Worm (Caenorhabditis elegans): ENCODE data around the gene srb-16.

DNA sequence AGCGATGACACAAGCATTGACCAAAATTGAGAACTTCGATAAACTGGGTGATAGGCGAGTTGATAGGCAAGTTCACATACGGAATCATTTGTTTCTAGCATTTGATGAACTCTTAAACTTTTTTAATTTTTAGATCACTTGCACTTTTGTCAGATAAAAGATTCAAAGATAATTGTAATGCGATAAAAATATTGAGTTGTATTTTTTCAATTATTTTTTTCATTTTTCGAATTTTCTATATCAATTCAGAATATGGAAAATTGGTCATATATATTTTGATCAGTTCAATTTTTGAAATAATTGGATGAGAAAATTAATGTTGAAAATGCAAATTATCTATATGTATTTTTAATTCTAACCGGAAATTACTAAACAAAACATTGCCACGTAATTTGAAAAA, 16.0 kb upstream of the srb-16 start, which contains the start of gene srb-3:
- TF ChIP-seq skn-1 (tag; optimal IDR thresholded peaks at IDR 0.05) (no peak), nhr-28 (tag; optimal IDR thresholded peaks at IDR 0.05) (no peak)

Data from whole organism, L4 larva.